Worm (Caenorhabditis elegans) whole organism, early embryonic: ENCODE data around the gene chil-23.

Source experiments
- B0310.2 ChIP-seq: sonication (generic microtip); optimal IDR thresholded peaks from 2 replicates; lab custom pipeline; 2016; ENCODE audit warnings: mild to moderate bottlenecking, missing genetic modification characterization, missing compliant biosample characterization
- F13C5.2 ChIP-seq: sonication (generic microtip); optimal IDR thresholded peaks from 2 replicates; lab custom pipeline; 2017; ENCODE audit warnings: mild to moderate bottlenecking, missing genetic modification characterization, inconsistent platforms, missing compliant biosample characterization
- aly-1 ChIP-seq: sonication (generic microtip); optimal IDR thresholded peaks from 2 replicates; lab custom pipeline; 2016; ENCODE audit warnings: missing genetic modification characterization, missing compliant biosample characterization
- ama-1 ChIP-seq: fragments of 150-350 bp; optimal IDR thresholded peaks from 2 replicates; lab custom pipeline; 2014
- ceh-13 ChIP-seq: fragments of 200-800 bp; sonication (Bioruptor generic); optimal IDR thresholded peaks from 2 replicates; lab custom pipeline; 2018; ENCODE audit warnings: mild to moderate bottlenecking, missing genetic modification characterization, missing compliant biosample characterization
- ceh-36 ChIP-seq: sonication (generic microtip); optimal IDR thresholded peaks from 2 replicates; lab custom pipeline; 2016; ENCODE audit warnings: missing genetic modification characterization, inconsistent platforms, missing compliant biosample characterization
- ets-7 ChIP-seq: sonication (generic microtip); optimal IDR thresholded peaks from 2 replicates; lab custom pipeline; 2016; ENCODE audit warnings: missing genotype, missing genetic modification characterization, missing compliant biosample characterization
- flt-1 ChIP-seq: fragments of 200-800 bp; sonication (Bioruptor generic); IDR thresholded peaks from 2 replicates; pipeline ENCODE4 v1.3.6; 2022; ENCODE audit warnings: missing genetic modification characterization, missing compliant biosample characterization
- hmbx-1 ChIP-seq: sonication (generic microtip); optimal IDR thresholded peaks from 2 replicates; lab custom pipeline; 2016; ENCODE audit warnings: mild to moderate bottlenecking, missing genetic modification characterization, missing compliant biosample characterization
- hmg-4 ChIP-seq: fragments of 200-800 bp; sonication (Bioruptor generic); optimal IDR thresholded peaks from 2 replicates; lab custom pipeline; 2018; ENCODE audit warnings: mild to moderate bottlenecking, missing genetic modification characterization, missing compliant biosample characterization
- hnd-1 ChIP-seq: sonication (generic microtip); optimal IDR thresholded peaks from 2 replicates; lab custom pipeline; 2016; ENCODE audit warnings: missing genetic modification characterization, missing compliant biosample characterization
- pes-1 ChIP-seq: fragments of 200-800 bp; sonication (Bioruptor generic); IDR thresholded peaks from 2 replicates; pipeline ENCODE4 v1.3.6; 2022; ENCODE audit warnings: missing genetic modification reagents, missing genetic modification characterization, missing compliant biosample characterization
- scrt-1 ChIP-seq: fragments of 200-800 bp; sonication (Bioruptor generic); IDR thresholded peaks from 2 replicates; pipeline ENCODE4 v1.3.6; 2022; ENCODE audit warnings: missing genetic modification characterization, missing compliant biosample characterization
- sea-1 ChIP-seq: fragments of 200-800 bp; sonication (Bioruptor generic); conservative IDR thresholded peaks from 2 replicates; pipeline ENCODE4 v1.3.6; 2022; ENCODE audit warnings: missing genetic modification characterization, missing compliant biosample characterization
- tbx-11 ChIP-seq: fragments of 200-800 bp; sonication (Bioruptor generic); IDR thresholded peaks from 2 replicates; pipeline ENCODE4 v1.3.6; 2022; ENCODE audit warnings: missing genetic modification characterization, missing compliant biosample characterization
- tbx-37 ChIP-seq: fragments of 200-800 bp; sonication (Bioruptor generic); conservative IDR thresholded peaks from 2 replicates; pipeline ENCODE4 v1.3.6; 2022; ENCODE audit warnings: missing genetic modification reagents, missing genetic modification characterization, missing compliant biosample characterization
- tra-4 ChIP-seq: sonication (generic microtip); optimal IDR thresholded peaks from 2 replicates; lab custom pipeline; 2017; ENCODE audit warnings: missing genetic modification characterization, missing compliant biosample characterization

Gene chil-23

DNA sequence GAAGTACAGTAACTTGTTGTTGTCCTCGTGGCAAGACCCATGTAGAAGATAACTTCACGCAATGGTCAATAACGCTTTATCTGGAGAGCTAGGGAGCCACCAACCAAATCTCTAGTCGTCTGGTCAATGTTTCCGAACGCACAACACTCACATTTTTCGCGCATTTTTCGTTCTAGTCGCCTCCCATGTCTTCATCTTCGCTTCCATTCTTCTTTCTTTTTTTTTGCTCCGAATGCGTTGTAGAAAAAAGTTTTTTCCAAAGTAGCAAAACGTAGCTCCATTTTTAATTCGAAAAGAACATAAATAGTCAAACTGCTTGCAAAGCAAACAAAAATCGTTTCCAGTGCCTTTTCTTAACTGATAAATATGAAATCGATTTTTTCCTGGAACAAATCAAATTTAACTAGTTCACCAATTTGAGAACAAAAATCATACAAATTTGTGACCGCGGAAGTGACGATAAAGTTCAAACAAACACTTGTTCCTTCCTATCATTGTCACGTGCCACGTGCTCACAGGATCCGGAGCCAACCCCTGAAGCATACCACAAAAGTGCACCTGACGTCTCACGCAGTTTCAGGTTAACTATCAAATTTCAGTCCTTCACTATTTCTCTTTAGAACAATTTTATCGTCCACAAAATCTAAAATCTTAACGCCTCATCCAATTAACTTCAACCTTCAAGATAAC, 49.4 kb downstream of the chil-23 start:
- no peak for TF ChIP-seq pes-1
- no peak for TF ChIP-seq ama-1
- no peak for TF ChIP-seq hmg-4
- no peak for TF ChIP-seq hmbx-1 (tag; lab: Kevin White, UChicago)
- TF ChIP-seq ceh-13 = no peak
- TF ChIP-seq ets-7 (tag; lab: Kevin White, UChicago) = no peak
- TF ChIP-seq tbx-11 (GFP tag; lab: Robert Waterston, UW) = no peak
- no peak for TF ChIP-seq flt-1 (GFP tag; lab: Robert Waterston, UW)
- TF ChIP-seq scrt-1 (GFP tag; lab: Robert Waterston, UW) = no peak
- TF ChIP-seq tra-4 (tag; lab: Kevin White, UChicago) = no peak
- TF ChIP-seq sea-1 (GFP tag; lab: Robert Waterston, UW) = no peak
- TF ChIP-seq F13C5.2 (tag; lab: Kevin White, UChicago) = no peak
- TF ChIP-seq ceh-36 (tag; lab: Kevin White, UChicago) = no peak
- no peak for TF ChIP-seq hnd-1 (tag; lab: Kevin White, UChicago)
- TF ChIP-seq B0310.2 (tag; lab: Kevin White, UChicago) = no peak
- no peak for TF ChIP-seq tbx-37 (GFP tag; lab: Robert Waterston, UW)
- TF ChIP-seq aly-1 (tag; lab: Kevin White, UChicago) = no peak

- no peak for TF ChIP-seq tra-4 (tag; lab: Kevin White, UChicago)
- TF ChIP-seq B0310.2 (tag; lab: Kevin White, UChicago) = no peak
- TF ChIP-seq hnd-1 (tag; lab: Kevin White, UChicago) = no peak
- TF ChIP-seq hmg-4 = no peak
- TF ChIP-seq scrt-1 (GFP tag; lab: Robert Waterston, UW) = no peak
- no peak for TF ChIP-seq ets-7 (tag; lab: Kevin White, UChicago)
- no peak for TF ChIP-seq F13C5.2 (tag; lab: Kevin White, UChicago)
- no peak for TF ChIP-seq pes-1
- no peak for TF ChIP-seq ceh-13
- no peak for TF ChIP-seq tbx-11 (GFP tag; lab: Robert Waterston, UW)
- no peak for TF ChIP-seq ama-1
These were observed 50.3 kb downstream of the chil-23 start, which contains the start of the genes M176.4 and M176.16 for ce11 chrII:9418065-9418567. Gene M176.4 (plus strand): TSS chrII:9418365. Gene M176.16 (plus strand): TSS chrII:9418517.
